Worm (Caenorhabditis elegans) whole organism, L3 larva: ENCODE data around the gene Y82E9BR.5.

Experiments used
- R02D3.7 ChIP-seq: fragments of 150-350 bp; optimal IDR thresholded peaks from 2 replicates; lab custom pipeline; 2014; ENCODE audit warnings: missing biosample characterization, missing genetic modification characterization
- ama-1 ChIP-seq: fragments of 150-350 bp; optimal IDR thresholded peaks from 2 replicates; lab custom pipeline; 2018
- ceh-28 ChIP-seq: fragments of 150-350 bp; optimal IDR thresholded peaks from 2 replicates; lab custom pipeline; 2014; ENCODE audit warnings: missing biosample characterization, missing genetic modification reagents, missing genetic modification characterization
- ceh-82 ChIP-seq: fragments of 150-350 bp; optimal IDR thresholded peaks from 2 replicates; lab custom pipeline; 2014; ENCODE audit warnings: missing biosample characterization, missing genetic modification characterization
- ceh-9 ChIP-seq: sonication (generic microtip); optimal IDR thresholded peaks from 2 replicates; lab custom pipeline; 2018; ENCODE audit warnings: missing biosample characterization, missing genetic modification characterization
- daf-12 ChIP-seq: fragments of 150-350 bp; optimal IDR thresholded peaks from 2 replicates; lab custom pipeline; 2014; ENCODE audit warnings: missing biosample characterization, missing genetic modification reagents, missing genetic modification characterization
- elt-2 ChIP-seq: sonication (generic microtip); optimal IDR thresholded peaks from 2 replicates; lab custom pipeline; 2016; ENCODE audit warnings: missing genetic modification reagents, mild to moderate bottlenecking, missing genetic modification characterization, missing compliant biosample characterization
- elt-3 ChIP-seq, 3 experiments: fragments of 150-350 bp in 1 of 3; sonication (generic microtip) in 2 of 3; optimal IDR thresholded peaks; 2 replicates in 2 of 3; 4 replicates in 1 of 3; lab custom pipeline; 2014 to 2017; ENCODE audit warnings: missing biosample characterization in 3 of 3, missing genetic modification characterization in 3 of 3
- fkh-10 ChIP-seq: sonication (generic microtip); optimal IDR thresholded peaks from 2 replicates; lab custom pipeline; 2017; ENCODE audit warnings: missing biosample characterization, missing genetic modification reagents, missing genetic modification characterization
- fkh-2 ChIP-seq: fragments of 150-350 bp; optimal IDR thresholded peaks from 2 replicates; lab custom pipeline; 2014; ENCODE audit warnings: missing biosample characterization, missing genetic modification reagents, missing genetic modification characterization
- hmg-11 ChIP-seq: sonication (generic microtip); optimal IDR thresholded peaks from 2 replicates; lab custom pipeline; 2016; ENCODE audit warnings: missing genetic modification characterization, missing compliant biosample characterization
- jun-1 ChIP-seq: fragments of 150-350 bp; optimal IDR thresholded peaks from 2 replicates; lab custom pipeline; 2014; ENCODE audit warnings: missing biosample characterization, missing genetic modification reagents, missing genetic modification characterization
- lin-15B ChIP-seq: fragments of 150-350 bp; optimal IDR thresholded peaks from 2 replicates; lab custom pipeline; 2014; ENCODE audit warnings: missing biosample characterization, missing genetic modification characterization
- lin-39 ChIP-seq: fragments of 150-350 bp; optimal IDR thresholded peaks from 2 replicates; lab custom pipeline; 2018; ENCODE audit warnings: missing biosample characterization, missing genetic modification reagents, missing genetic modification characterization
- lsy-12 ChIP-seq: sonication (generic microtip); optimal IDR thresholded peaks from 2 replicates; lab custom pipeline; 2016; ENCODE audit warnings: mild to moderate bottlenecking, missing genetic modification characterization, missing compliant biosample characterization
- nfya-1 ChIP-seq: sonication (generic microtip); optimal IDR thresholded peaks from 2 replicates; lab custom pipeline; 2017; ENCODE audit warnings: missing genetic modification characterization, mild to moderate bottlenecking, missing compliant biosample characterization, antibody characterized with exemption, moderate library complexity; ENCODE audit not compliant: insufficient read depth
- nhr-23 ChIP-seq: fragments of 150-350 bp; optimal IDR thresholded peaks from 2 replicates; lab custom pipeline; 2014; ENCODE audit warnings: missing biosample characterization, missing genetic modification reagents, missing genetic modification characterization
- nhr-237 ChIP-seq: fragments of 150-350 bp; optimal IDR thresholded peaks from 2 replicates; lab custom pipeline; 2014; ENCODE audit warnings: missing biosample characterization, missing genetic modification characterization
- nhr-25 ChIP-seq: sonication (generic microtip); optimal IDR thresholded peaks from 2 replicates; lab custom pipeline; 2017; ENCODE audit warnings: missing biosample characterization, missing genetic modification characterization
- nhr-28 ChIP-seq: fragments of 150-350 bp; optimal IDR thresholded peaks from 2 replicates; lab custom pipeline; 2014; ENCODE audit warnings: missing biosample characterization, missing genetic modification characterization
- nhr-43 ChIP-seq: sonication (generic microtip); optimal IDR thresholded peaks from 2 replicates; lab custom pipeline; 2016; ENCODE audit warnings: mild to moderate bottlenecking, missing genetic modification characterization, missing compliant biosample characterization; ENCODE audit not compliant: poor library complexity, severe bottlenecking
- nhr-76 ChIP-seq: fragments of 150-350 bp; sonication (generic microtip); optimal IDR thresholded peaks from 5 replicates; lab custom pipeline; 2014; ENCODE audit warnings: missing biosample characterization, missing genetic modification characterization
- nhr-77 ChIP-seq: fragments of 150-350 bp; optimal IDR thresholded peaks from 2 replicates; lab custom pipeline; 2014; ENCODE audit warnings: missing biosample characterization, missing genetic modification characterization
- pha-4 ChIP-seq: fragments of 150-350 bp; optimal IDR thresholded peaks from 2 replicates; lab custom pipeline; 2014; ENCODE audit warnings: missing biosample characterization, missing genetic modification reagents, missing genetic modification characterization
- pqm-1 ChIP-seq: fragments of 150-350 bp; optimal IDR thresholded peaks from 2 replicates; lab custom pipeline; 2017; ENCODE audit warnings: missing biosample characterization, missing genetic modification characterization, inconsistent platforms
- skn-1 ChIP-seq: fragments of 150-350 bp; optimal IDR thresholded peaks from 2 replicates; lab custom pipeline; 2014; ENCODE audit warnings: missing biosample characterization, missing genetic modification characterization
- tbx-2 ChIP-seq: sonication (generic microtip); optimal IDR thresholded peaks from 2 replicates; lab custom pipeline; 2016; ENCODE audit warnings: mild to moderate bottlenecking, missing genetic modification characterization, missing compliant biosample characterization
- unc-62 ChIP-seq: fragments of 150-350 bp; sonication (generic microtip); optimal IDR thresholded peaks from 4 replicates; lab custom pipeline; 2014; ENCODE audit warnings: missing biosample characterization, missing genetic modification reagents, missing genetic modification characterization
- zag-1 ChIP-seq: fragments of 150-350 bp; optimal IDR thresholded peaks from 2 replicates; lab custom pipeline; 2014; ENCODE audit warnings: missing biosample characterization, missing genetic modification characterization
- ztf-11 ChIP-seq: fragments of 150-350 bp; optimal IDR thresholded peaks from 2 replicates; lab custom pipeline; 2014; ENCODE audit warnings: missing biosample characterization, missing genetic modification characterization
- ztf-4 ChIP-seq: fragments of 150-350 bp; optimal IDR thresholded peaks from 2 replicates; lab custom pipeline; 2014; ENCODE audit warnings: missing biosample characterization, missing genetic modification characterization

Y82E9BR.5 gene

DNA sequence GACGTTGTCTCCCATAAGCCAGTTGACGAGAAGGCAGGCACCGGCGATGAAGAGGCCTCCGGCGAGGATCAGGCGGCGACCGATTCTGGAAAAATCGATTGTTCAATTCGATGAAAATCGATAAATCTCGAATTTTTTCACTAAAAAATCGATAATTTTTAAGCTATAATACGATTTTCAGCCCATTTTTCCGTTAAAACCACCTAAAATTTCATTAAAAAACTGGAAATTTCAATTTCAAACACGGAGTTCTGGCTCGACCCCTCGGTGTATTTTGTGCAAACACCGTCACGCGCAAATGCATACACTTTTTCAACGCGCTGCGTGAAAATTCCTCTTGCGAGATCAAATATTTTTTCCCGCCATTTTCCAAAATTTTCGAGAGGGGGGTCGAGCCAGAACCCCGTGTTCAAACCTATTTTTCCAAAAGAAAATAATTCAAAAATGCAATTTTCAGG is 36.2 kb downstream of the Y82E9BR.5 start:
- TF ChIP-seq ceh-28 (tag; lab: Kevin White, UChicago) = peak; percentile 55
- TF ChIP-seq, all 47 proteins: peak for 1; not testable (repeated sequence) for 46

- TF ChIP-seq nhr-76 (tag; lab: Kevin White, UChicago) (no peak), daf-12 (tag; lab: Kevin White, UChicago) (no peak), zag-1 (tag; lab: Kevin White, UChicago) (no peak), hmg-11 (tag; lab: Kevin White, UChicago) (no peak)
Measured at ce11 chrIII:1421436-1421835, 37.3 kb downstream of the Y82E9BR.5 start.

ce11 chrIII:1424305-1424704 is 40.1 kb downstream of the Y82E9BR.5 start:
- peak; percentile 94 for TF ChIP-seq lin-15B (tag; lab: Kevin White, UChicago)
- no peak for TF ChIP-seq nhr-77 (tag; lab: Kevin White, UChicago)
- peak; percentile 53 for TF ChIP-seq pha-4 (tag; lab: Kevin White, UChicago)
- TF ChIP-seq jun-1 = peak; percentile 71
- peak; percentile 13 for TF ChIP-seq ceh-82 (tag; lab: Kevin White, UChicago)
- TF ChIP-seq zag-1 (tag; lab: Kevin White, UChicago) = peak; percentile 6
- peak; percentile 84 for TF ChIP-seq lin-39 (tag; lab: Kevin White, UChicago)
- peak; percentile 6 for TF ChIP-seq nhr-25 (tag; lab: Kevin White, UChicago)
- TF ChIP-seq nhr-23 (tag; lab: Kevin White, UChicago) = peak; percentile 24
- peak; percentile 78 for TF ChIP-seq nfya-1 (tag; lab: Kevin White, UChicago)
- TF ChIP-seq nhr-28 (tag; lab: Kevin White, UChicago) = no peak
- TF ChIP-seq unc-62 (GFP tag; lab: Kevin White, UChicago) = no peak
- peak; percentile 94 for TF ChIP-seq hmg-11 (tag; lab: Kevin White, UChicago)
- peak; percentile 7 for TF ChIP-seq fkh-10 (GFP tag; lab: Kevin White, UChicago)
- TF ChIP-seq pqm-1 (tag; lab: Kevin White, UChicago) = peak; percentile 1
- peak; percentile 25 for TF ChIP-seq tbx-2 (tag; lab: Kevin White, UChicago)
- no peak for TF ChIP-seq elt-3 (tag; optimal IDR thresholded peaks at IDR 0.05; lab: Kevin White, UChicago)
- TF ChIP-seq R02D3.7 (tag; lab: Kevin White, UChicago) = no peak
- TF ChIP-seq skn-1 (tag; lab: Kevin White, UChicago) = peak; percentile 77
- TF ChIP-seq elt-2 (tag; lab: Kevin White, UChicago) = peak; percentile 35
- TF ChIP-seq lsy-12 (tag; lab: Kevin White, UChicago) = peak; percentile 73
- TF ChIP-seq, all 47 proteins: peak for 16

DNA sequence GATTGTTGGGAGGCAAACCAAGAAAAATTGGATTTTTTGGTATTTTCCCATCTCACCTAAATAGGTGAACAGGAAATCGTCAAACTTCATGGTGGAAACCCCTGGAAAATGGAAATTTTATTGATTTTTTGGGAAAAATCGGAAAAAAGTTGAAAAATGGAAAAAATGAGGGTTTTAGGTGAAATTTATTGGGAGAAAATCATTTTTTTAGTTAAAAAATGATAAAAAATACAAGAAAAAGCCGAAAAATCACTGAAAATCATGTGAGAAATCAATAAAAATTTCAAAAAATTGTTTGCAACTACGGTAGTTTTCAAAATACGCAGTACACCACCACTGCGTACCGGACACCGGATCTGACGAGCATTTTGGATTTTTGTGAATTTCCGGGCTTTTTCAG is 43.0 kb downstream of the Y82E9BR.5 start, which contains the start of gene lelo-2:
Gene lelo-2 (minus strand): TSS at position 101 of the 400 bp plus-strand sequence.
- TF ChIP-seq nhr-76 (tag; lab: Kevin White, UChicago) (no peak), tbx-2 (tag; lab: Kevin White, UChicago) (no peak), lin-15B (tag; lab: Kevin White, UChicago) (no peak), nhr-237 (tag; lab: Kevin White, UChicago) (no peak), ceh-9 (tag; lab: Kevin White, UChicago) (no peak), lin-39 (tag; lab: Kevin White, UChicago) (no peak)

ce11 chrIII:1428448-1428847 is 44.3 kb downstream of the Y82E9BR.5 start:
- TF ChIP-seq nhr-43 (tag; lab: Kevin White, UChicago) (no peak), ztf-11 (no peak), fkh-2 (tag; lab: Kevin White, UChicago) (no peak), lin-15B (tag; lab: Kevin White, UChicago) (no peak), ztf-4 (tag; lab: Kevin White, UChicago) (no peak), nhr-28 (tag; lab: Kevin White, UChicago) (no peak), lsy-12 (tag; lab: Kevin White, UChicago) (no peak)

DNA sequence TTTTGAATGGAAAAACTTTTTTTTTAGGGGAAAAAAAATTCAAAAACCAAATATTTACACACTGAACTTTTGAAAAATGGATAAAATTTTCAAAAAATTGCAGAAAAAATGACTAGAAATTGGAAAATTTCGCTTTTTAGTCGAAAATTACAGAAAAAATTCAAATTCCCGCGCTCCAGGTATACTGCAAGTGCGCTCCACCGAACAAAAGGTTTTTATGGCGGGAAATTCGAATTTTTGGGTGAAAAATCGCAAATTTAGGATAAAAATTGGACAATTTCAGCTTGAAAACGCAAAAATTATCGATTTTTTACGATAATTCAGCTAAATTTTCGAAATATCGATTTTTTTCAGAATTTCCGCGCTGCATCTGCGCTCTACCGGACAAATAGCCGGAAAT is 45.1 kb downstream of the Y82E9BR.5 start:
- no peak for TF ChIP-seq ama-1
- peak; percentile 45 for TF ChIP-seq ceh-28 (tag; lab: Kevin White, UChicago)
